Fruit fly (Drosophila melanogaster) whole organism, adult: ENCODE data around the gene CG44574.

ENCODE experiments used
- CG11617 ChIP-seq: fragments of 200-800 bp; sonication (Bioruptor generic); optimal IDR thresholded peaks from 2 replicates; lab custom pipeline; 2017; ENCODE audit warnings: mild to moderate bottlenecking, missing biosample characterization, missing genetic modification reagents, missing genetic modification characterization
- CG12768 ChIP-seq: fragments of 200-800 bp; sonication (Bioruptor generic); optimal IDR thresholded peaks from 2 replicates; lab custom pipeline; 2017; ENCODE audit warnings: missing biosample characterization, missing genetic modification characterization, mild to moderate bottlenecking, moderate library complexity, missing genetic modification reagents
- CG14711 ChIP-seq: fragments of 200-800 bp; sonication (Bioruptor generic); optimal IDR thresholded peaks from 2 replicates; lab custom pipeline; 2018; ENCODE audit warnings: missing biosample characterization, mild to moderate bottlenecking, missing genetic modification characterization, moderate library complexity
- CG1620 ChIP-seq: fragments of 200-800 bp; sonication (Bioruptor generic); optimal IDR thresholded peaks from 2 replicates; lab custom pipeline; 2016; ENCODE audit warnings: missing biosample characterization, missing genetic modification characterization
- CG33017 ChIP-seq: fragments of 200-800 bp; sonication (Bioruptor generic); optimal IDR thresholded peaks from 2 replicates; lab custom pipeline; 2018; ENCODE audit warnings: missing biosample characterization, mild to moderate bottlenecking, missing genetic modification characterization, moderate library complexity
- CG5204 ChIP-seq: fragments of 200-800 bp; sonication (Bioruptor generic); optimal IDR thresholded peaks from 2 replicates; lab custom pipeline; 2016; ENCODE audit warnings: missing biosample characterization, missing genetic modification characterization
- CG7045 ChIP-seq: fragments of 200-800 bp; sonication (Bioruptor generic); optimal IDR thresholded peaks from 2 replicates; lab custom pipeline; 2017; ENCODE audit warnings: missing biosample characterization, mild to moderate bottlenecking, missing genetic modification characterization
- CG7101 ChIP-seq: fragments of 200-800 bp; sonication (Bioruptor generic); optimal IDR thresholded peaks from 2 replicates; lab custom pipeline; 2018; ENCODE audit warnings: missing biosample characterization, mild to moderate bottlenecking, missing genetic modification characterization, moderate library complexity
- Clk ChIP-seq: fragments of 200-800 bp; sonication (Bioruptor generic); optimal IDR thresholded peaks from 2 replicates; lab custom pipeline; 2017; ENCODE audit warnings: missing biosample characterization, missing genetic modification characterization
- Crg-1 ChIP-seq: fragments of 200-800 bp; sonication (Bioruptor generic); optimal IDR thresholded peaks from 2 replicates; lab custom pipeline; 2016; ENCODE audit warnings: missing biosample characterization, missing genetic modification characterization
- Hr96 ChIP-seq: fragments of 200-800 bp; sonication (Bioruptor generic); optimal IDR thresholded peaks from 2 replicates; lab custom pipeline; 2016; ENCODE audit warnings: missing biosample characterization, missing genetic modification characterization
- Mnt ChIP-seq: fragments of 200-800 bp; sonication (Bioruptor generic); optimal IDR thresholded peaks from 2 replicates; lab custom pipeline; 2016; ENCODE audit warnings: missing biosample characterization, mild to moderate bottlenecking, missing genetic modification characterization
- bab1 ChIP-seq: fragments of 200-800 bp; sonication (Bioruptor generic); optimal IDR thresholded peaks from 3 replicates; lab custom pipeline; 2019; ENCODE audit warnings: missing biosample characterization, mild to moderate bottlenecking, missing genetic modification characterization, moderate library complexity
- cic ChIP-seq: fragments of 200-800 bp; sonication (Bioruptor generic); optimal IDR thresholded peaks from 2 replicates; lab custom pipeline; 2017; ENCODE audit warnings: missing biosample characterization, mild to moderate bottlenecking, missing genetic modification characterization, moderate library complexity
- cnc ChIP-seq, 2 experiments: fragments of >200 bp; optimal IDR thresholded peaks; 2 replicates each; lab custom pipeline; 2017
- kay ChIP-seq: fragments of 200-800 bp; sonication (Bioruptor generic); peaks from one replicate; lab custom pipeline; 2016; ENCODE audit warnings: missing biosample characterization, missing genetic modification characterization, borderline replicate concordance
- ovo ChIP-seq: fragments of 200-800 bp; sonication (Bioruptor generic); optimal IDR thresholded peaks from 2 replicates; lab custom pipeline; 2016; ENCODE audit warnings: missing biosample characterization, missing genetic modification characterization
- pad ChIP-seq: fragments of 200-800 bp; sonication (Bioruptor generic); optimal IDR thresholded peaks from 3 replicates; lab custom pipeline; 2017; ENCODE audit warnings: missing biosample characterization, missing genetic modification characterization, mild to moderate bottlenecking, moderate library complexity, missing genetic modification reagents
- tj ChIP-seq: fragments of 200-800 bp; sonication (Bioruptor generic); optimal IDR thresholded peaks from 3 replicates; lab custom pipeline; 2017; ENCODE audit warnings: missing biosample characterization, mild to moderate bottlenecking, missing genetic modification characterization, moderate library complexity
- toe ChIP-seq: fragments of 200-800 bp; sonication (Bioruptor generic); optimal IDR thresholded peaks from 2 replicates; lab custom pipeline; 2016; ENCODE audit warnings: missing biosample characterization, missing genetic modification characterization

CG44574 gene

dm6 chr2L:5883441-5883840 lies at the start of gene CG44574:
Gene CG44574, plus strand, starts transcription at chr2L:5883741.
- TF ChIP-seq Crg-1 (GFP tag; lab: Kevin White, UChicago), result no peak
- TF ChIP-seq CG11617 (GFP tag; lab: Kevin White, UChicago), result no peak
- TF ChIP-seq Hr96, result no peak
- TF ChIP-seq CG33017, result no peak
- TF ChIP-seq cic, result no peak
- TF ChIP-seq CG12768 (GFP tag; lab: Kevin White, UChicago), result no peak
- TF ChIP-seq CG1620 (GFP tag; lab: Kevin White, UChicago), result no peak
- TF ChIP-seq toe (GFP tag; lab: Kevin White, UChicago), result no peak
- TF ChIP-seq CG14711 (tag; lab: Kevin White, UChicago), result no peak
- no peak for TF ChIP-seq bab1 (GFP tag; lab: Kevin White, UChicago)
- TF ChIP-seq kay (GFP tag; lab: Kevin White, UChicago), result no peak
- no peak for TF ChIP-seq pad (GFP tag; lab: Kevin White, UChicago)
- TF ChIP-seq CG5204, result no peak
- TF ChIP-seq Clk (GFP tag; lab: Kevin White, UChicago), result no peak

DNA sequence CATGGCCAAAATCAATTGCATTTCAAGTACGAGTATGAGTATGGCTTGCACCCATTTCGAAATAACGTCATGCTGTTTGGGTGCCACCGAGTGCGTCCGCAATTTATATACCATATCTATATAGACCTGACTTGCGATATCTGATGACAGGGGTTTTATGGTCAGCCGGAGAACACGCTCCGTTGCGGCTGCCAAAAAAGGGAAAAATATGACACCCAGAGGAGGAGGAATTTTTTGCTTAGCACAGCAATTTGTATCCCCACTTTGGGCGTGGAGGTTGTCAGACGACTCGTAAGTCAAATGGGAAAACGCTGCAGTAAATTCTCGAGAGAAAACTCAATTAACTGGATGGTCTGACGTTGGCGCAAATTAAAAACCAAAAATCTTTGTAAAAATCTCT lies 26.8 kb upstream of the CG44574 start:
- TF ChIP-seq tj (GFP tag; lab: Kevin White, UChicago) (peak; percentile 92), toe (GFP tag; lab: Kevin White, UChicago) (no peak)

dm6 chr2L:5866791-5867190 lies 16.8 kb upstream of the CG44574 start:
- TF ChIP-seq Crg-1 (GFP tag; lab: Kevin White, UChicago) (no peak), CG33017 (no peak), toe (GFP tag; lab: Kevin White, UChicago) (no peak), tj (GFP tag; lab: Kevin White, UChicago) (no peak), cnc (optimal IDR thresholded peaks at IDR 0.05; lab: Kevin White, UChicago) (no peak), kay (GFP tag; lab: Kevin White, UChicago) (no peak), Hr96 (no peak), Mnt (GFP tag; lab: Kevin White, UChicago) (no peak), CG5204 (no peak), ovo (GFP tag; lab: Kevin White, UChicago) (no peak), bab1 (GFP tag; lab: Kevin White, UChicago) (no peak), CG14711 (tag; lab: Kevin White, UChicago) (no peak)

DNA sequence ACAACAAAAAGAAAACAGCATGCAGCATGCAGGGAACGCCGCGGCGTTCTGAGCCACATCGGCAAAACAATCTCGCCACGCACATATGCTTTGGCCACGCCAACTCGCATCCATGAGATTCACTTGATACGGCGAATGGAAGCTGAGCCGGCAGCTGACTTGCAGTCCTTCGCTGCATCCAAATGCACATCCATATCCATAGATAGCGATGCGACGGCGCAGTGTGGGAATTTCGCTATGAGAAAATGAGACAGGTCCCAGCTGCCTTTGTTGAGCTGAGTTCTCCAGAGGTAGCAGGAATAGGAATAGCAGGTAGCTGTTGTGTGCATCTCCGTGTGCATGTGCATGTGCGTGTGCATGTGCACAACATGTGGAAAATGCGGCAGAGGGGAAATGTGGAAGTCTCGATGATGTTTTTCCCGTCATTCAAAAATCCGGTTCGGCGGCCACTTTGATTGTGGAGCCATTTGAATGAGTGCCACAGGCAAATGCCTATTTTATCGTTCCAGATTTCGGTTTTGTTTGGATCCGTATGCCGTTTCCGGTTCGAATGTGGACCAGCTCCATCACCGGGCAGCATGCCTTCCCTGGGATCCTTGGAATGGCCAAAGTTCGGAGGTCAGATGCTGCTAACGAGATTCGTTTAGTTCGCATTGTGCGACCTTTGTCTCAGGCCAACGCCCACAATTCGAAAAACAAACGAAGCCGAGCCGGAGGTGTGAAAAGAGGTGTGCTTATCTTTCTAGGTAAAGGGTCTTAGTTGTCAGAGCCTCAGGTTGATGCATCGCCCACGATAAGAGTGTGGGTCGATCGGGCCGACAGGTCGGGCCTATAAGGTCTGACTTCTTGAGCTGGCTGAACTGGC lies 12.5 kb upstream of the CG44574 start:
- TF ChIP-seq CG33017 (no peak), cnc (optimal IDR thresholded peaks at IDR 0.05; lab: Kevin White, UChicago) (no peak), CG7101 (tag; lab: Kevin White, UChicago) (no peak), CG7045 (no peak), Clk (GFP tag; lab: Kevin White, UChicago) (no peak), CG12768 (GFP tag; lab: Kevin White, UChicago) (no peak), cic (no peak), tj (GFP tag; lab: Kevin White, UChicago) (no peak), CG11617 (GFP tag; lab: Kevin White, UChicago) (no peak), kay (GFP tag; lab: Kevin White, UChicago) (no peak), Hr96 (no peak), CG1620 (GFP tag; lab: Kevin White, UChicago) (no peak), toe (GFP tag; lab: Kevin White, UChicago) (no peak), Mnt (GFP tag; lab: Kevin White, UChicago) (no peak), CG5204 (no peak), ovo (GFP tag; lab: Kevin White, UChicago) (no peak)

dm6 chr2L:5876474-5877067 lies 7.0 kb upstream of the CG44574 start:
- TF ChIP-seq toe (GFP tag; lab: Kevin White, UChicago), result peak; percentile 32
- TF ChIP-seq CG12768 (GFP tag; lab: Kevin White, UChicago), result peak; percentile 54
- peak; percentile 43 for TF ChIP-seq Hr96
- peak; percentile 66 for TF ChIP-seq CG33017
- peak; percentile 50 for TF ChIP-seq Mnt (GFP tag; lab: Kevin White, UChicago)
- TF ChIP-seq CG7101 (tag; lab: Kevin White, UChicago), result peak; percentile 81
- peak; percentile 98 for TF ChIP-seq tj (GFP tag; lab: Kevin White, UChicago)
- peak; percentile 70 for TF ChIP-seq kay (GFP tag; lab: Kevin White, UChicago)
- peak; percentile 72 for TF ChIP-seq cic
- no peak for TF ChIP-seq bab1 (GFP tag; lab: Kevin White, UChicago)
- peak; percentile 64 for TF ChIP-seq CG11617 (GFP tag; lab: Kevin White, UChicago)
- TF ChIP-seq cnc (optimal IDR thresholded peaks at IDR 0.05; lab: Kevin White, UChicago), result no peak
- peak; percentile 41 for TF ChIP-seq CG1620 (GFP tag; lab: Kevin White, UChicago)
- TF ChIP-seq CG14711 (tag; lab: Kevin White, UChicago), result peak; percentile 72
- TF ChIP-seq Crg-1 (GFP tag; lab: Kevin White, UChicago), result peak; percentile 72
- TF ChIP-seq Clk (GFP tag; lab: Kevin White, UChicago), result no peak
- TF ChIP-seq CG5204, result peak; percentile 49
- TF ChIP-seq CG7045, result peak; percentile 90
- TF ChIP-seq ovo (GFP tag; lab: Kevin White, UChicago), result peak; percentile 76
- peak; percentile 28 for TF ChIP-seq pad (GFP tag; lab: Kevin White, UChicago)
